Worm (Caenorhabditis elegans) whole organism, young adult: ENCODE measurements around the gene F09F7.6.

Experiments used
- B0035.1 ChIP-seq: sonication (generic microtip); optimal IDR thresholded peaks from 2 replicates; lab custom pipeline; 2016; ENCODE audit warnings: missing genetic modification characterization, mild to moderate bottlenecking, missing compliant biosample characterization, missing genotype, missing genetic modification reagents
- B0336.3 ChIP-seq: fragments of 200-800 bp; sonication (Bioruptor generic); IDR thresholded peaks from 2 replicates; pipeline ENCODE4 v1.3.6; 2022; ENCODE audit warnings: missing genetic modification characterization, missing compliant biosample characterization
- F22D6.2 ChIP-seq: sonication (generic microtip); optimal IDR thresholded peaks from 2 replicates; lab custom pipeline; 2016; ENCODE audit warnings: mild to moderate bottlenecking, missing genetic modification characterization, missing compliant biosample characterization
- F23B12.7 ChIP-seq: sonication (generic microtip); optimal IDR thresholded peaks from 2 replicates; lab custom pipeline; 2017; ENCODE audit warnings: missing genetic modification characterization, mild to moderate bottlenecking, missing compliant biosample characterization, antibody characterized with exemption, moderate library complexity; ENCODE audit not compliant: insufficient read depth
- F39B2.1 ChIP-seq: fragments of 200-800 bp; sonication (Bioruptor generic); IDR thresholded peaks from 2 replicates; pipeline ENCODE4 v1.3.6; 2022; ENCODE audit warnings: missing genetic modification reagents, missing genetic modification characterization, missing compliant biosample characterization
- F49E8.2 ChIP-seq: sonication (generic microtip); optimal IDR thresholded peaks from 3 replicates; lab custom pipeline; 2017; ENCODE audit warnings: missing genetic modification characterization, mild to moderate bottlenecking, missing compliant biosample characterization, antibody characterized with exemption, moderate library complexity; ENCODE audit not compliant: insufficient read depth
- F55B11.4 ChIP-seq: sonication (generic microtip); optimal IDR thresholded peaks from 2 replicates; lab custom pipeline; 2016; ENCODE audit warnings: missing compliant biosample characterization, missing genetic modification characterization, borderline replicate concordance; ENCODE audit not compliant: insufficient read depth
- F57C9.4 ChIP-seq: sonication (generic microtip); optimal IDR thresholded peaks from 2 replicates; lab custom pipeline; 2017; ENCODE audit warnings: mild to moderate bottlenecking, missing genetic modification characterization, missing compliant biosample characterization
- Y53G8AR.9 ChIP-seq: fragments of 200-800 bp; sonication (Bioruptor generic); conservative IDR thresholded peaks from 2 replicates; pipeline ENCODE4 v1.3.6; 2022; ENCODE audit warnings: missing genetic modification reagents, missing genetic modification characterization, missing compliant biosample characterization
- Y56A3A.18 ChIP-seq: fragments of 200-800 bp; sonication (Bioruptor generic); IDR thresholded peaks from 2 replicates; pipeline ENCODE4 v1.3.6; 2022; ENCODE audit warnings: missing genetic modification reagents, missing genetic modification characterization, missing compliant biosample characterization
- Y67H2A.10 ChIP-seq: fragments of 200-800 bp; sonication (Bioruptor generic); conservative IDR thresholded peaks from 2 replicates; pipeline ENCODE4 v1.3.6; 2022; ENCODE audit warnings: missing genetic modification reagents, missing genetic modification characterization, missing compliant biosample characterization
- ZK185.1 ChIP-seq: sonication (generic microtip); optimal IDR thresholded peaks from 2 replicates; lab custom pipeline; 2016; ENCODE audit warnings: mild to moderate bottlenecking, missing genetic modification characterization, missing compliant biosample characterization; ENCODE audit not compliant: poor library complexity, severe bottlenecking
- aptf-3 ChIP-seq: fragments of 200-800 bp; sonication (Bioruptor generic); IDR thresholded peaks from 2 replicates; pipeline ENCODE4 v1.3.6; 2022; ENCODE audit warnings: missing genetic modification characterization, missing compliant biosample characterization
- athp-1 ChIP-seq: sonication (generic microtip); optimal IDR thresholded peaks from 2 replicates; lab custom pipeline; 2017; ENCODE audit warnings: mild to moderate bottlenecking, missing genetic modification characterization, missing compliant biosample characterization
- attf-5 ChIP-seq: fragments of 200-800 bp; sonication (Bioruptor generic); optimal IDR thresholded peaks from 2 replicates; lab custom pipeline; 2018; ENCODE audit warnings: mild to moderate bottlenecking, missing genetic modification characterization, missing compliant biosample characterization
- bed-1 ChIP-seq: fragments of 200-800 bp; sonication (Bioruptor generic); IDR thresholded peaks from 2 replicates; pipeline ENCODE4 v1.3.6; 2022; ENCODE audit warnings: missing genetic modification reagents, missing genetic modification characterization, missing compliant biosample characterization
- bed-2 ChIP-seq: fragments of 200-800 bp; sonication (Bioruptor generic); IDR thresholded peaks from 2 replicates; pipeline ENCODE4 v1.3.6; 2022; ENCODE audit warnings: missing genetic modification reagents, missing genetic modification characterization, missing compliant biosample characterization
- ceh-100 ChIP-seq: fragments of 200-800 bp; sonication (Bioruptor generic); IDR thresholded peaks from 2 replicates; pipeline ENCODE4 v1.3.6; 2022; ENCODE audit warnings: missing genetic modification reagents, missing genetic modification characterization, missing compliant biosample characterization
- ceh-27 ChIP-seq: fragments of 200-800 bp; sonication (Bioruptor generic); optimal IDR thresholded peaks from 2 replicates; lab custom pipeline; 2018; ENCODE audit warnings: mild to moderate bottlenecking, missing genetic modification characterization, moderate library complexity, missing compliant biosample characterization
- chd-7 ChIP-seq: sonication (generic microtip); optimal IDR thresholded peaks from 2 replicates; lab custom pipeline; 2016; ENCODE audit warnings: mild to moderate bottlenecking, missing genetic modification characterization, moderate library complexity, missing compliant biosample characterization
- dox-1 ChIP-seq: fragments of 200-800 bp; sonication (Bioruptor generic); IDR thresholded peaks from 2 replicates; pipeline ENCODE4 v1.3.6; 2022; ENCODE audit warnings: missing genetic modification reagents, missing genetic modification characterization, missing compliant biosample characterization
- dpff-1 ChIP-seq: sonication (generic microtip); optimal IDR thresholded peaks from 2 replicates; lab custom pipeline; 2017; ENCODE audit warnings: mild to moderate bottlenecking, missing genetic modification characterization, missing compliant biosample characterization
- egl-18 ChIP-seq: fragments of 200-800 bp; sonication (Bioruptor generic); IDR thresholded peaks from 2 replicates; pipeline ENCODE4 v1.3.6; 2022; ENCODE audit warnings: missing genetic modification reagents, missing genetic modification characterization, missing compliant biosample characterization
- ets-4 ChIP-seq: fragments of 200-800 bp; sonication (Bioruptor generic); optimal IDR thresholded peaks from 2 replicates; lab custom pipeline; 2018; ENCODE audit warnings: mild to moderate bottlenecking, missing genetic modification characterization, missing compliant biosample characterization
- gei-17 ChIP-seq: fragments of 200-800 bp; sonication (Bioruptor generic); optimal IDR thresholded peaks from 2 replicates; lab custom pipeline; 2018; ENCODE audit warnings: mild to moderate bottlenecking, missing genetic modification characterization, missing compliant biosample characterization
- hlh-12 ChIP-seq: sonication (generic microtip); optimal IDR thresholded peaks from 2 replicates; lab custom pipeline; 2016; ENCODE audit warnings: missing genetic modification characterization, missing compliant biosample characterization
- hsf-1 ChIP-seq: fragments of 200-800 bp; sonication (Bioruptor generic); IDR thresholded peaks from 2 replicates; pipeline ENCODE4 v1.3.6; 2022; ENCODE audit warnings: missing genetic modification reagents, missing genetic modification characterization, missing compliant biosample characterization
- let-607 ChIP-seq, 2 experiments: fragments of 200-800 bp in 1 of 2; sonication (Bioruptor generic) in 1 of 2; sonication (generic microtip) in 1 of 2; optimal IDR thresholded peaks; 2 replicates each; lab custom pipeline; 2016 to 2018; ENCODE audit warnings: mild to moderate bottlenecking in 2 of 2, missing compliant biosample characterization in 2 of 2, missing genetic modification characterization in 2 of 2, moderate library complexity in 2 of 2, missing genotype in 1 of 2
- lir-1 ChIP-seq: fragments of 200-800 bp; sonication (Bioruptor generic); conservative IDR thresholded peaks from 2 replicates; pipeline ENCODE4 v1.3.6; 2022; ENCODE audit warnings: missing genetic modification reagents, missing genetic modification characterization, missing compliant biosample characterization
- madf-3 ChIP-seq: fragments of 200-800 bp; sonication (Bioruptor generic); IDR thresholded peaks from 2 replicates; pipeline ENCODE4 v1.3.6; 2022; ENCODE audit warnings: missing genetic modification reagents, missing genetic modification characterization, missing compliant biosample characterization
- madf-6 ChIP-seq: fragments of 200-800 bp; sonication (Bioruptor generic); IDR thresholded peaks from 2 replicates; pipeline ENCODE4 v1.3.6; 2022; ENCODE audit warnings: missing genetic modification reagents, missing genetic modification characterization, missing compliant biosample characterization
- mcd-1 ChIP-seq: fragments of 200-800 bp; sonication (Bioruptor generic); IDR thresholded peaks from 2 replicates; pipeline ENCODE4 v1.3.6; 2022; ENCODE audit warnings: missing genetic modification reagents, missing genetic modification characterization, missing compliant biosample characterization
- mes-4 ChIP-seq: sonication (generic microtip); optimal IDR thresholded peaks from 2 replicates; lab custom pipeline; 2016; ENCODE audit warnings: missing genotype, missing genetic modification characterization, missing compliant biosample characterization
- nfya-1 ChIP-seq: sonication (generic microtip); optimal IDR thresholded peaks from 2 replicates; lab custom pipeline; 2017; ENCODE audit warnings: antibody characterized with exemption, missing compliant biosample characterization, missing genetic modification characterization, borderline replicate concordance; ENCODE audit not compliant: insufficient read depth
- pbrm-1 ChIP-seq: fragments of 200-800 bp; sonication (Bioruptor generic); IDR thresholded peaks from 2 replicates; pipeline ENCODE4 v1.3.6; 2022; ENCODE audit warnings: missing genetic modification reagents, missing genetic modification characterization, missing compliant biosample characterization
- pha-4 ChIP-seq: fragments of 150-350 bp; sonication (generic microtip); optimal IDR thresholded peaks from 2 replicates; lab custom pipeline; 2014; ENCODE audit warnings: missing biosample characterization, missing genetic modification reagents, missing genetic modification characterization
- repo-1 ChIP-seq: sonication (generic microtip); optimal IDR thresholded peaks from 2 replicates; lab custom pipeline; 2017; ENCODE audit warnings: mild to moderate bottlenecking, missing genetic modification characterization, missing compliant biosample characterization
- snpc-1.3 ChIP-seq: sonication (generic microtip); optimal IDR thresholded peaks from 2 replicates; lab custom pipeline; 2017; ENCODE audit warnings: missing genetic modification characterization, mild to moderate bottlenecking, missing compliant biosample characterization, antibody characterized with exemption, moderate library complexity, missing genotype, missing genetic modification reagents; ENCODE audit not compliant: insufficient read depth
- sptf-2 ChIP-seq: fragments of 200-800 bp; sonication (Bioruptor generic); optimal IDR thresholded peaks from 2 replicates; lab custom pipeline; 2018; ENCODE audit warnings: mild to moderate bottlenecking, missing genetic modification characterization, missing compliant biosample characterization
- tbp1 ChIP-seq: fragments of 200-800 bp; sonication (Bioruptor generic); optimal IDR thresholded peaks from 2 replicates; lab custom pipeline; 2018; ENCODE audit warnings: mild to moderate bottlenecking, missing genetic modification characterization, missing compliant biosample characterization
- unc-130 ChIP-seq: sonication (generic microtip); optimal IDR thresholded peaks from 2 replicates; lab custom pipeline; 2016; ENCODE audit warnings: missing genetic modification reagents, missing genetic modification characterization, missing compliant biosample characterization
- unc-62 ChIP-seq: fragments of 150-350 bp; optimal IDR thresholded peaks from 2 replicates; lab custom pipeline; 2014; ENCODE audit warnings: missing biosample characterization, missing genetic modification reagents, missing genetic modification characterization
- zfh-2 ChIP-seq: fragments of 200-800 bp; sonication (Bioruptor generic); conservative IDR thresholded peaks from 2 replicates; pipeline ENCODE4 v1.3.6; 2022; ENCODE audit warnings: missing genetic modification reagents, missing genetic modification characterization, missing compliant biosample characterization
- ztf-18 ChIP-seq: sonication (generic microtip); optimal IDR thresholded peaks from 2 replicates; lab custom pipeline; 2016; ENCODE audit warnings: missing genotype, mild to moderate bottlenecking, missing genetic modification characterization, missing compliant biosample characterization
- ztf-22 ChIP-seq: fragments of 200-800 bp; sonication (Bioruptor generic); optimal IDR thresholded peaks from 2 replicates; lab custom pipeline; 2018; ENCODE audit warnings: mild to moderate bottlenecking, missing genetic modification characterization, moderate library complexity, missing compliant biosample characterization
- ztf-25 ChIP-seq: fragments of 200-800 bp; sonication (Bioruptor generic); IDR thresholded peaks from 2 replicates; pipeline ENCODE4 v1.3.6; 2022; ENCODE audit warnings: missing genetic modification reagents, missing genetic modification characterization, missing compliant biosample characterization
- ztf-6 ChIP-seq: fragments of 200-800 bp; sonication (Bioruptor generic); IDR thresholded peaks from 2 replicates; pipeline ENCODE4 v1.3.6; 2022; ENCODE audit warnings: missing genetic modification reagents, missing genetic modification characterization, missing compliant biosample characterization

Gene F09F7.6

ce11 chrIII:5554884-5555500 is 3.1 kb upstream of the F09F7.6 start, which contains the start of the genes nmad-1 and hach-1:
TSS of gene nmad-1 (minus strand) at chrIII:5554934.
TSS of gene hach-1 (plus strand) at chrIII:5555450.
- no peak for TF ChIP-seq mes-4 (tag; lab: Kevin White, UChicago)
- TF ChIP-seq ceh-100 = peak; percentile 63; the same call in 1 of the 2 replicates
- 0 out of 2 replicates have a peak, but pooled peaks have one; percentile 12 for TF ChIP-seq ztf-25 (GFP tag; lab: Robert Waterston, UW)
- peak; percentile 72 for TF ChIP-seq F23B12.7 (tag; lab: Kevin White, UChicago)
- TF ChIP-seq F39B2.1 (GFP tag; lab: Robert Waterston, UW) = no peak
- 0 out of 2 replicates have a peak, but pooled peaks have one; percentile 10 for TF ChIP-seq zfh-2
- TF ChIP-seq pha-4 (tag; lab: Kevin White, UChicago) = no peak
- no peak for TF ChIP-seq F55B11.4 (tag; lab: Kevin White, UChicago)
- no peak for TF ChIP-seq Y67H2A.10 (GFP tag; lab: Robert Waterston, UW)
- TF ChIP-seq F49E8.2 (tag; lab: Kevin White, UChicago) = no peak
- no peak for TF ChIP-seq Y53G8AR.9
- peak; percentile 67 for TF ChIP-seq B0336.3 (GFP tag; lab: Robert Waterston, UW)
- peak; percentile 61 for TF ChIP-seq ceh-27 (GFP tag; lab: Kevin White, UChicago)
- no peak for TF ChIP-seq repo-1 (tag; lab: Kevin White, UChicago)
- TF ChIP-seq madf-6 (GFP tag; lab: Robert Waterston, UW) = peak; percentile 89
- peak; percentile 21 for TF ChIP-seq unc-130
- peak; percentile 74 for TF ChIP-seq mcd-1 (GFP tag; lab: Robert Waterston, UW)
- TF ChIP-seq Y56A3A.18 (GFP tag; lab: Robert Waterston, UW) = no peak
- TF ChIP-seq aptf-3 (GFP tag; lab: Robert Waterston, UW) = no peak
- peak; percentile 28 for TF ChIP-seq athp-1 (tag; lab: Kevin White, UChicago)
- TF ChIP-seq tbp1 (GFP tag; lab: Kevin White, UChicago) = peak; percentile 58
- peak; percentile 87 for TF ChIP-seq ZK185.1 (tag; lab: Kevin White, UChicago)
- no peak for TF ChIP-seq hsf-1 (GFP tag; lab: Robert Waterston, UW)
- TF ChIP-seq attf-5 (GFP tag; lab: Kevin White, UChicago) = peak; percentile 78
- no peak for TF ChIP-seq dpff-1 (tag; lab: Kevin White, UChicago)
- TF ChIP-seq pbrm-1 (GFP tag; lab: Robert Waterston, UW) = peak; percentile 78
- TF ChIP-seq dox-1 (GFP tag; lab: Robert Waterston, UW) = peak; percentile 85
- TF ChIP-seq sptf-2 (GFP tag; lab: Kevin White, UChicago) = no peak
- TF ChIP-seq F57C9.4 (tag; lab: Kevin White, UChicago) = no peak
- TF ChIP-seq hlh-12 (tag; lab: Kevin White, UChicago) = no peak
- peak; percentile 42 for TF ChIP-seq ztf-18 (tag; lab: Kevin White, UChicago)
- TF ChIP-seq unc-62 = no peak
- peak; percentile 14 to 58 for TF ChIP-seq let-607 (tag; optimal IDR thresholded peaks at IDR 0.05; lab: Kevin White, UChicago)
- TF ChIP-seq bed-2 = no peak
- no peak for TF ChIP-seq B0035.1
- TF ChIP-seq lir-1 (GFP tag; lab: Robert Waterston, UW) = peak; percentile 37; the same call in 1 of the 2 replicates
- TF ChIP-seq gei-17 (GFP tag; lab: Kevin White, UChicago) = no peak
- TF ChIP-seq nfya-1 = no peak
- no peak for TF ChIP-seq ztf-6 (GFP tag; lab: Robert Waterston, UW)
- no peak for TF ChIP-seq madf-3 (GFP tag; lab: Robert Waterston, UW)
- TF ChIP-seq ztf-22 (GFP tag; lab: Kevin White, UChicago) = no peak
- no peak for TF ChIP-seq egl-18
- no peak for TF ChIP-seq chd-7 (tag; lab: Kevin White, UChicago)
- peak; percentile 6 for TF ChIP-seq F22D6.2 (tag; lab: Kevin White, UChicago)
- TF ChIP-seq bed-1 (GFP tag; lab: Robert Waterston, UW) = no peak
- TF ChIP-seq ets-4 (GFP tag; lab: Kevin White, UChicago) = no peak
- peak; percentile 93 for TF ChIP-seq snpc-1.3 (tag; lab: Kevin White, UChicago)
